Fruit fly (Drosophila melanogaster) whole organism, embryonic: Measurements from ENCODE around the gene mRpL15.

Experiments
- CG14965 ChIP-seq: fragments of 200-800 bp; sonication (Bioruptor generic); optimal IDR thresholded peaks from 2 replicates; lab custom pipeline; 2016; ENCODE audit warnings: missing biosample characterization, missing genetic modification characterization, borderline replicate concordance
- CG5180 ChIP-seq: fragments of 200-800 bp; sonication (Bioruptor generic); optimal IDR thresholded peaks from 3 replicates; lab custom pipeline; 2017; ENCODE audit warnings: missing biosample characterization, missing genetic modification characterization, mild to moderate bottlenecking, moderate library complexity, missing genetic modification reagents
- CG7372 ChIP-seq: fragments of 200-800 bp; sonication (Bioruptor generic); IDR thresholded peaks from 2 replicates; pipeline ENCODE4 v1.3.6; 2022; ENCODE audit warnings: missing biosample characterization, missing genetic modification characterization
- CG8924 ChIP-seq: fragments of 200-800 bp; optimal IDR thresholded peaks from 3 replicates; lab custom pipeline; 2019; ENCODE audit warnings: missing biosample characterization, mild to moderate bottlenecking, missing genetic modification characterization, moderate library complexity
- Dfd ChIP-seq, 2 experiments: fragments of >200 bp; optimal IDR thresholded peaks; 2 replicates each; lab custom pipeline; 2017; ENCODE audit warnings: missing biosample characterization in 2 of 2, missing genetic modification characterization in 2 of 2
- HLH54F ChIP-seq: fragments of 200-800 bp; sonication (Bioruptor generic); optimal IDR thresholded peaks from 3 replicates; lab custom pipeline; 2016; ENCODE audit warnings: missing biosample characterization, missing genetic modification characterization
- h ChIP-seq: fragments of >200 bp; optimal IDR thresholded peaks from 2 replicates; lab custom pipeline; 2017
- pita ChIP-seq: fragments of 200-800 bp; sonication (Bioruptor generic); optimal IDR thresholded peaks from 2 replicates; lab custom pipeline; 2017; ENCODE audit warnings: missing biosample characterization, mild to moderate bottlenecking, missing genetic modification characterization
- psq ChIP-seq: fragments of 200-800 bp; sonication (Bioruptor generic); optimal IDR thresholded peaks from 2 replicates; lab custom pipeline; 2017; ENCODE audit warnings: missing biosample characterization, missing genetic modification characterization
- shn ChIP-seq: fragments of 200-800 bp; sonication (Bioruptor generic); optimal IDR thresholded peaks from 3 replicates; lab custom pipeline; 2016; ENCODE audit warnings: missing biosample characterization, missing genetic modification characterization

dm6 chr3L:20400515-20400914 lies 35.5 kb downstream of the mRpL15 start:
- TF ChIP-seq shn (GFP tag; lab: Kevin White, UChicago) (no peak), pita (GFP tag; lab: Kevin White, UChicago) (no peak), CG7372 (no peak), Dfd (GFP tag; optimal IDR thresholded peaks at IDR 0.05; lab: Kevin White, UChicago) (no peak), CG14965 (no peak), HLH54F (GFP tag; lab: Kevin White, UChicago) (no peak), psq (GFP tag; lab: Kevin White, UChicago) (no peak), h (no peak), CG5180 (GFP tag; lab: Kevin White, UChicago) (no peak), CG8924 (tag; lab: Kevin White, UChicago) (no peak)
